Worm (Caenorhabditis elegans) whole organism, late embryonic: ENCODE results near the gene B0310.2.

Source experiments
- C38D4.7 ChIP-seq: fragments of 200-800 bp; sonication (Bioruptor generic); optimal IDR thresholded peaks from 2 replicates; lab custom pipeline; 2018; ENCODE audit warnings: mild to moderate bottlenecking, missing genetic modification characterization, moderate library complexity, missing compliant biosample characterization
- T23F11.4 ChIP-seq: fragments of 200-800 bp; sonication (Bioruptor generic); optimal IDR thresholded peaks from 2 replicates; lab custom pipeline; 2018; ENCODE audit warnings: mild to moderate bottlenecking, missing genetic modification characterization, missing compliant biosample characterization
- ahr-1 ChIP-seq: sonication (generic microtip); optimal IDR thresholded peaks from 2 replicates; lab custom pipeline; 2016; ENCODE audit warnings: missing genetic modification characterization, missing compliant biosample characterization
- ceh-48 ChIP-seq: sonication (generic microtip); optimal IDR thresholded peaks from 2 replicates; lab custom pipeline; 2016; ENCODE audit warnings: missing genetic modification characterization, inconsistent platforms, missing compliant biosample characterization
- dmd-4 ChIP-seq: sonication (generic microtip); optimal IDR thresholded peaks from 2 replicates; lab custom pipeline; 2016; ENCODE audit warnings: borderline replicate concordance, missing genetic modification characterization, missing compliant biosample characterization
- elt-2 ChIP-seq: sonication (generic microtip); optimal IDR thresholded peaks from 2 replicates; lab custom pipeline; 2016; ENCODE audit warnings: missing genetic modification reagents, missing genetic modification characterization, missing compliant biosample characterization
- fkh-10 ChIP-seq: fragments of 150-350 bp; optimal IDR thresholded peaks from 2 replicates; lab custom pipeline; 2014; ENCODE audit warnings: missing biosample characterization, missing genetic modification reagents, missing genetic modification characterization
- fkh-6 ChIP-seq: sonication (generic microtip); optimal IDR thresholded peaks from 2 replicates; lab custom pipeline; 2016; ENCODE audit warnings: missing genetic modification characterization, missing compliant biosample characterization
- hlh-13 ChIP-seq: fragments of 200-800 bp; sonication (Bioruptor generic); optimal IDR thresholded peaks from 2 replicates; lab custom pipeline; 2018; ENCODE audit warnings: mild to moderate bottlenecking, missing genetic modification characterization, missing compliant biosample characterization
- unc-86 ChIP-seq: sonication (generic microtip); optimal IDR thresholded peaks from 2 replicates; lab custom pipeline; 2016; ENCODE audit warnings: missing genetic modification characterization, missing compliant biosample characterization

- TF ChIP-seq hlh-13 (GFP tag; lab: Kevin White, UChicago) (no peak), fkh-10 (GFP tag; lab: Kevin White, UChicago) (no peak), elt-2 (tag; lab: Kevin White, UChicago) (no peak), dmd-4 (no peak), fkh-6 (tag; lab: Kevin White, UChicago) (no peak), C38D4.7 (no peak), unc-86 (tag; lab: Kevin White, UChicago) (no peak), T23F11.4 (no peak), ahr-1 (tag; lab: Kevin White, UChicago) (no peak), ceh-48 (tag; lab: Kevin White, UChicago) (no peak)
Measured at ce11 chrX:514023-514422, 7.3 kb upstream of the B0310.2 start.
